Fruit fly (Drosophila melanogaster) whole organism, pupa: ENCODE results near the gene CDK2AP1.

Source experiments
- CG10348 ChIP-seq: fragments of 200-800 bp; sonication (Bioruptor generic); IDR thresholded peaks from 2 replicates; pipeline ENCODE4 v1.3.6; 2022; ENCODE audit warnings: missing biosample characterization, missing genetic modification characterization
- CG15710 ChIP-seq: fragments of 200-800 bp; sonication (Bioruptor generic); optimal IDR thresholded peaks from 2 replicates; lab custom pipeline; 2018; ENCODE audit warnings: missing biosample characterization, mild to moderate bottlenecking, missing genetic modification characterization, moderate library complexity
- CG17806 ChIP-seq: fragments of 200-800 bp; sonication (Bioruptor generic); optimal IDR thresholded peaks from 2 replicates; lab custom pipeline; 2018; ENCODE audit warnings: missing biosample characterization, mild to moderate bottlenecking, missing genetic modification characterization, moderate library complexity
- CG32121 ChIP-seq: fragments of 200-800 bp; sonication (Bioruptor generic); IDR thresholded peaks from 2 replicates; pipeline ENCODE4 v1.3.6; 2022; ENCODE audit warnings: missing biosample characterization, missing genetic modification characterization
- CG4496 ChIP-seq: fragments of 200-800 bp; sonication (Bioruptor generic); IDR thresholded peaks from 3 replicates; pipeline ENCODE4 v1.3.6; 2022; ENCODE audit warnings: missing biosample characterization, missing genetic modification characterization
- CG8159 ChIP-seq: fragments of 200-800 bp; sonication (Bioruptor generic); optimal IDR thresholded peaks from 3 replicates; lab custom pipeline; 2018; ENCODE audit warnings: missing biosample characterization, mild to moderate bottlenecking, missing genetic modification characterization, moderate library complexity
- CG8301 ChIP-seq: fragments of 200-800 bp; sonication (Bioruptor generic); optimal IDR thresholded peaks from 2 replicates; lab custom pipeline; 2018; ENCODE audit warnings: missing biosample characterization, mild to moderate bottlenecking, missing genetic modification characterization
- CG9948 ChIP-seq: fragments of 200-800 bp; sonication (Bioruptor generic); optimal IDR thresholded peaks from 2 replicates; lab custom pipeline; 2018; ENCODE audit warnings: missing biosample characterization, mild to moderate bottlenecking, missing genetic modification characterization, moderate library complexity
- D1 ChIP-seq: fragments of 200-800 bp; sonication (Bioruptor generic); optimal IDR thresholded peaks from 2 replicates; lab custom pipeline; 2018; ENCODE audit warnings: missing biosample characterization, mild to moderate bottlenecking, missing genetic modification characterization, moderate library complexity
- EcR ChIP-seq: fragments of 200-800 bp; sonication (Bioruptor generic); optimal IDR thresholded peaks from 3 replicates; lab custom pipeline; 2019; ENCODE audit warnings: missing biosample characterization, missing genetic modification characterization, mild to moderate bottlenecking, moderate library complexity, missing genetic modification reagents
- Pif1A ChIP-seq: fragments of 200-800 bp; sonication (Bioruptor generic); optimal IDR thresholded peaks from 3 replicates; lab custom pipeline; 2016; ENCODE audit warnings: missing biosample characterization, missing genetic modification characterization
- Pif1B ChIP-seq: fragments of 200-800 bp; sonication (Bioruptor generic); optimal IDR thresholded peaks from 3 replicates; lab custom pipeline; 2016; ENCODE audit warnings: missing biosample characterization, missing genetic modification characterization
- Snoo ChIP-seq: fragments of 200-800 bp; sonication (Bioruptor generic); optimal IDR thresholded peaks from 3 replicates; lab custom pipeline; 2017; ENCODE audit warnings: missing biosample characterization, mild to moderate bottlenecking, missing genetic modification characterization, inconsistent platforms
- fd96Ca ChIP-seq: fragments of 200-800 bp; sonication (Bioruptor generic); IDR thresholded peaks from 3 replicates; pipeline ENCODE4 v1.3.6; 2022; ENCODE audit warnings: missing biosample characterization, missing genetic modification characterization

DNA sequence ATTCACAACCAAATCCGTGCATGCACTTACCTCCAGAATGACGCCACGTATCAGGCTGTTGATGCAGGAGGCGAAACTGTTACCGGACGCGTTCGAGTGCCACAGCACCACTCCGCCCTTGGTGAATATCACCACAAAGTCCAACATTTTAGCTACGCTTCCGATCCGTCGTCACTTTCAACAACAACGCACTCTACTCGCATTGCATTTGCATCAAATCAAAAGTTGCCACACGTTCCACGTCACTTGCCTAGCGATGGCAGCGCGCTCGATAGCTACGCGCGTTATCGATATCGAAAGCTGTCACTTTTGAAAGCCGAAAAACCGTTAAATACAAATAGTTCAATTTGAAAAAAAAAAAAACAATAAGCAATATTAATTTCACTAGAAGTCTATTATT is 8.8 kb upstream of the CDK2AP1 start, which contains the start of gene SrpRalpha:
- TF ChIP-seq D1 (no peak), EcR (GFP tag; lab: Kevin White, UChicago) (no peak), CG10348 (GFP tag; lab: Robert Waterston, UW) (no peak), CG8159 (tag; lab: Kevin White, UChicago) (no peak), Pif1B (GFP tag; lab: Kevin White, UChicago) (no peak), CG15710 (tag; lab: Kevin White, UChicago) (no peak), CG9948 (tag; lab: Kevin White, UChicago) (no peak), CG4496 (GFP tag; lab: Robert Waterston, UW) (no peak), fd96Ca (GFP tag; lab: Robert Waterston, UW) (no peak), Snoo (tag; lab: Kevin White, UChicago) (no peak), CG17806 (no peak), CG8301 (tag; lab: Kevin White, UChicago) (no peak), CG32121 (GFP tag; lab: Robert Waterston, UW) (no peak), Pif1A (no peak)
